Fruit fly (Drosophila melanogaster) whole organism, pupa: Measurements from ENCODE around the gene CG13403.

Experiments
- CG10348 ChIP-seq: fragments of 200-800 bp; sonication (Bioruptor generic); IDR thresholded peaks from 2 replicates; pipeline ENCODE4 v1.3.6; 2022; ENCODE audit warnings: missing biosample characterization, missing genetic modification characterization
- CG12605 ChIP-seq: fragments of 200-800 bp; sonication (Bioruptor generic); IDR thresholded peaks from 2 replicates; pipeline ENCODE4 v1.3.6; 2022; ENCODE audit warnings: missing biosample characterization, missing genetic modification characterization
- CG13204 ChIP-seq: fragments of 200-800 bp; sonication (Bioruptor generic); optimal IDR thresholded peaks from 2 replicates; lab custom pipeline; 2018; ENCODE audit warnings: missing biosample characterization, mild to moderate bottlenecking, missing genetic modification characterization, moderate library complexity
- CG14655 ChIP-seq: fragments of 200-800 bp; sonication (Bioruptor generic); optimal IDR thresholded peaks from 3 replicates; lab custom pipeline; 2017; ENCODE audit warnings: mild to moderate bottlenecking, missing biosample characterization, missing genetic modification reagents, missing genetic modification characterization
- CG15710 ChIP-seq: fragments of 200-800 bp; sonication (Bioruptor generic); optimal IDR thresholded peaks from 2 replicates; lab custom pipeline; 2018; ENCODE audit warnings: missing biosample characterization, mild to moderate bottlenecking, missing genetic modification characterization, moderate library complexity
- CG17806 ChIP-seq: fragments of 200-800 bp; sonication (Bioruptor generic); optimal IDR thresholded peaks from 2 replicates; lab custom pipeline; 2018; ENCODE audit warnings: missing biosample characterization, mild to moderate bottlenecking, missing genetic modification characterization, moderate library complexity
- CG32121 ChIP-seq: fragments of 200-800 bp; sonication (Bioruptor generic); IDR thresholded peaks from 2 replicates; pipeline ENCODE4 v1.3.6; 2022; ENCODE audit warnings: missing biosample characterization, missing genetic modification characterization
- CG34367 ChIP-seq: fragments of 200-800 bp; sonication (Bioruptor generic); optimal IDR thresholded peaks from 2 replicates; lab custom pipeline; 2018; ENCODE audit warnings: missing biosample characterization, mild to moderate bottlenecking, missing genetic modification characterization
- CG4496 ChIP-seq: fragments of 200-800 bp; sonication (Bioruptor generic); IDR thresholded peaks from 3 replicates; pipeline ENCODE4 v1.3.6; 2022; ENCODE audit warnings: missing biosample characterization, missing genetic modification characterization
- CG8159 ChIP-seq: fragments of 200-800 bp; sonication (Bioruptor generic); optimal IDR thresholded peaks from 3 replicates; lab custom pipeline; 2018; ENCODE audit warnings: missing biosample characterization, mild to moderate bottlenecking, missing genetic modification characterization, moderate library complexity
- CG8301 ChIP-seq: fragments of 200-800 bp; sonication (Bioruptor generic); optimal IDR thresholded peaks from 2 replicates; lab custom pipeline; 2018; ENCODE audit warnings: missing biosample characterization, mild to moderate bottlenecking, missing genetic modification characterization
- CG9948 ChIP-seq: fragments of 200-800 bp; sonication (Bioruptor generic); optimal IDR thresholded peaks from 2 replicates; lab custom pipeline; 2018; ENCODE audit warnings: missing biosample characterization, mild to moderate bottlenecking, missing genetic modification characterization, moderate library complexity
- D1 ChIP-seq: fragments of 200-800 bp; sonication (Bioruptor generic); optimal IDR thresholded peaks from 2 replicates; lab custom pipeline; 2018; ENCODE audit warnings: missing biosample characterization, mild to moderate bottlenecking, missing genetic modification characterization, moderate library complexity
- EcR ChIP-seq: fragments of 200-800 bp; sonication (Bioruptor generic); optimal IDR thresholded peaks from 3 replicates; lab custom pipeline; 2019; ENCODE audit warnings: missing biosample characterization, missing genetic modification characterization, mild to moderate bottlenecking, moderate library complexity, missing genetic modification reagents
- Ets98B ChIP-seq: fragments of 200-800 bp; sonication (Bioruptor generic); IDR thresholded peaks from 2 replicates; pipeline ENCODE4 v1.3.6; 2022; ENCODE audit warnings: missing biosample characterization, missing genetic modification characterization
- Pif1A ChIP-seq: fragments of 200-800 bp; sonication (Bioruptor generic); optimal IDR thresholded peaks from 3 replicates; lab custom pipeline; 2016; ENCODE audit warnings: missing biosample characterization, missing genetic modification characterization
- Pif1B ChIP-seq: fragments of 200-800 bp; sonication (Bioruptor generic); optimal IDR thresholded peaks from 3 replicates; lab custom pipeline; 2016; ENCODE audit warnings: missing biosample characterization, missing genetic modification characterization
- Snoo ChIP-seq: fragments of 200-800 bp; sonication (Bioruptor generic); optimal IDR thresholded peaks from 3 replicates; lab custom pipeline; 2017; ENCODE audit warnings: missing biosample characterization, mild to moderate bottlenecking, missing genetic modification characterization, inconsistent platforms
- fd96Ca ChIP-seq: fragments of 200-800 bp; sonication (Bioruptor generic); IDR thresholded peaks from 3 replicates; pipeline ENCODE4 v1.3.6; 2022; ENCODE audit warnings: missing biosample characterization, missing genetic modification characterization
- gl ChIP-seq: fragments of 200-800 bp; sonication (Bioruptor generic); optimal IDR thresholded peaks from 2 replicates; lab custom pipeline; 2018; ENCODE audit warnings: missing biosample characterization, mild to moderate bottlenecking, missing genetic modification characterization
- rn ChIP-seq: fragments of 200-800 bp; sonication (Bioruptor generic); IDR thresholded peaks from 2 replicates; pipeline ENCODE4 v1.3.6; 2022; ENCODE audit warnings: missing biosample characterization, missing genetic modification characterization

CG13403 gene

dm6 chrX:14221995-14222394 is 30.2 kb upstream of the CG13403 start:
- TF ChIP-seq CG8301 (tag; lab: Kevin White, UChicago) (no peak), rn (GFP tag; lab: Robert Waterston, UW) (no peak), CG9948 (tag; lab: Kevin White, UChicago) (no peak), CG17806 (no peak), Ets98B (GFP tag; lab: Robert Waterston, UW) (no peak), CG34367 (tag; lab: Kevin White, UChicago) (no peak), CG15710 (no peak), CG14655 (no peak), Pif1A (no peak), fd96Ca (GFP tag; lab: Robert Waterston, UW) (no peak), CG8159 (tag; lab: Kevin White, UChicago) (no peak), CG13204 (GFP tag; lab: Kevin White, UChicago) (no peak), Snoo (tag; lab: Kevin White, UChicago) (no peak), CG10348 (GFP tag; lab: Robert Waterston, UW) (no peak), EcR (GFP tag; lab: Kevin White, UChicago) (no peak), CG12605 (GFP tag; lab: Robert Waterston, UW) (no peak), Pif1B (no peak)
- TF ChIP-seq, all 21 proteins: peak for 0

- no peak for TF ChIP-seq EcR (GFP tag; lab: Kevin White, UChicago)
- TF ChIP-seq CG17806, result no peak
- peak; percentile 7 for TF ChIP-seq CG13204 (GFP tag; lab: Kevin White, UChicago)
- no peak for TF ChIP-seq Pif1B
- no peak for TF ChIP-seq rn (GFP tag; lab: Robert Waterston, UW)
- TF ChIP-seq CG32121 (GFP tag; lab: Robert Waterston, UW), result no peak
- no peak for TF ChIP-seq CG4496 (GFP tag; lab: Robert Waterston, UW)
Measured at dm6 chrX:14221182-14221581, 29.4 kb upstream of the CG13403 start.

- TF ChIP-seq CG13204 (GFP tag; lab: Kevin White, UChicago) (peak; percentile 93), Ets98B (GFP tag; lab: Robert Waterston, UW) (peak; percentile 94), CG9948 (tag; lab: Kevin White, UChicago) (peak; percentile 97), CG4496 (GFP tag; lab: Robert Waterston, UW) (peak; percentile 97), CG14655 (peak; percentile 95), CG8301 (tag; lab: Kevin White, UChicago) (peak; percentile 93), CG34367 (tag; lab: Kevin White, UChicago) (peak; percentile 97), Pif1B (peak; percentile 91), CG10348 (GFP tag; lab: Robert Waterston, UW) (peak; percentile 59; the same call in 1 of the 2 replicates), CG17806 (peak; percentile 98), D1 (peak; percentile 95), rn (GFP tag; lab: Robert Waterston, UW) (peak; percentile 92), CG12605 (GFP tag; lab: Robert Waterston, UW) (peak; percentile 96), CG32121 (GFP tag; lab: Robert Waterston, UW) (peak; percentile 95), fd96Ca (GFP tag; lab: Robert Waterston, UW) (peak; percentile 86), CG8159 (tag; lab: Kevin White, UChicago) (peak; percentile 98), Pif1A (peak; percentile 94), Snoo (tag; lab: Kevin White, UChicago) (peak; percentile 97), CG15710 (peak; percentile 98), gl (tag; lab: Kevin White, UChicago) (peak; percentile 92), EcR (GFP tag; lab: Kevin White, UChicago) (peak; percentile 93)
Measured at dm6 chrX:14218045-14218483, 26.2 kb upstream of the CG13403 start.

- no peak for TF ChIP-seq EcR (GFP tag; lab: Kevin White, UChicago)
- TF ChIP-seq CG8301 (tag; lab: Kevin White, UChicago), result peak; percentile 16
- 0 out of 3 replicates have a peak, but pooled peaks have one; percentile 7 for TF ChIP-seq CG4496 (GFP tag; lab: Robert Waterston, UW)
Measured at dm6 chrX:14216844-14217243, 25.0 kb upstream of the CG13403 start.

- TF ChIP-seq Pif1A (no peak), CG8301 (tag; lab: Kevin White, UChicago) (peak; percentile 31), CG8159 (tag; lab: Kevin White, UChicago) (no peak), fd96Ca (GFP tag; lab: Robert Waterston, UW) (no peak; the same call in 2 of the 3 replicates), CG12605 (GFP tag; lab: Robert Waterston, UW) (peak; percentile 27; the same call in 1 of the 2 replicates), CG34367 (tag; lab: Kevin White, UChicago) (no peak), Pif1B (no peak), CG17806 (no peak), CG13204 (GFP tag; lab: Kevin White, UChicago) (no peak), gl (tag; lab: Kevin White, UChicago) (no peak), Ets98B (GFP tag; lab: Robert Waterston, UW) (peak; percentile 31; the same call in 1 of the 2 replicates), CG32121 (GFP tag; lab: Robert Waterston, UW) (peak; percentile 51), CG14655 (peak; percentile 43), D1 (no peak), EcR (GFP tag; lab: Kevin White, UChicago) (no peak), CG10348 (GFP tag; lab: Robert Waterston, UW) (no peak), CG9948 (tag; lab: Kevin White, UChicago) (no peak), rn (GFP tag; lab: Robert Waterston, UW) (no peak), Snoo (tag; lab: Kevin White, UChicago) (no peak), CG4496 (GFP tag; lab: Robert Waterston, UW) (0 out of 3 replicates have a peak, but pooled peaks have one; percentile 21), CG15710 (peak; percentile 6)
Measured at dm6 chrX:14215834-14216233, 24.0 kb upstream of the CG13403 start.
